Fruit fly (Drosophila melanogaster) whole organism: ENCODE results near the gene tinc.
"Not testable (repeated sequence)": the region's sequence is repeated elsewhere in the genome, so short reads cannot be mapped to it uniquely, and the experiment has no call there.

Experiments
- CG8478 ChIP-seq: fragments of >200 bp; optimal IDR thresholded peaks from 2 replicates; lab custom pipeline; 2018; ENCODE audit warnings: inconsistent platforms
- Dll ChIP-seq: fragments of >200 bp; optimal IDR thresholded peaks from 2 replicates; lab custom pipeline; 2017
- EcR ChIP-seq, 2 experiments: fragments of >200 bp; optimal IDR thresholded peaks; 2 replicates each; lab custom pipeline; 2017; ENCODE audit warnings: missing biosample characterization in 2 of 2, missing genetic modification characterization in 2 of 2, missing genetic modification reagents in 2 of 2
- pan ChIP-seq: fragments of >200 bp; optimal IDR thresholded peaks from 2 replicates; lab custom pipeline; 2017
- psq ChIP-seq: fragments of >200 bp; optimal IDR thresholded peaks from 2 replicates; lab custom pipeline; 2017
- usp ChIP-seq: fragments of >200 bp; optimal IDR thresholded peaks from 2 replicates; lab custom pipeline; 2017; ENCODE audit warnings: missing biosample characterization, missing genetic modification characterization, mixed read lengths

Gene tinc

dm6 chr3R:17810951-17811706 lies at the start of gene tinc, which contains the start of gene Alg1:
Gene tinc, plus strand, starts transcription at chr3R:17811541.
Gene Alg1, minus strand, starts transcription at chr3R:17811134.
- TF ChIP-seq CG8478 (lab: Kevin White, UChicago) (no peak), pan (lab: Kevin White, UChicago) (no peak), usp (GFP tag; lab: Kevin White, UChicago) (no peak), psq (lab: Kevin White, UChicago) (no peak), Dll (lab: Kevin White, UChicago) (no peak), EcR (GFP tag; optimal IDR thresholded peaks at IDR 0.05; lab: Kevin White, UChicago) (no peak)

dm6 chr3R:17762261-17762660 lies 49.1 kb upstream of the tinc start:
- TF ChIP-seq Dll (lab: Kevin White, UChicago) = no peak

dm6 chr3R:17763088-17763487 lies 48.3 kb upstream of the tinc start, which contains the start of gene TyrR:
Gene TyrR, minus strand, starts transcription at chr3R:17763188.
- TF ChIP-seq CG8478, pan, Dll (lab: Kevin White, UChicago): not testable (repeated sequence)

dm6 chr3R:17773893-17774292 lies 37.4 kb upstream of the tinc start:
- TF ChIP-seq psq (lab: Kevin White, UChicago) = no peak
- TF ChIP-seq pan (lab: Kevin White, UChicago) = no peak
- TF ChIP-seq Dll (lab: Kevin White, UChicago) = no peak
- TF ChIP-seq usp (GFP tag; lab: Kevin White, UChicago) = no peak
- no peak for TF ChIP-seq EcR (GFP tag; optimal IDR thresholded peaks at IDR 0.05; lab: Kevin White, UChicago)
- TF ChIP-seq CG8478 (lab: Kevin White, UChicago) = no peak

dm6 chr3R:17774538-17774937 lies 36.8 kb upstream of the tinc start:
- TF ChIP-seq usp (GFP tag; lab: Kevin White, UChicago) (no peak), psq (lab: Kevin White, UChicago) (no peak), CG8478 (lab: Kevin White, UChicago) (no peak), pan (lab: Kevin White, UChicago) (no peak), Dll (lab: Kevin White, UChicago) (no peak), EcR (GFP tag; optimal IDR thresholded peaks at IDR 0.05; lab: Kevin White, UChicago) (no peak)

- TF ChIP-seq Dll (lab: Kevin White, UChicago) (no peak), psq (lab: Kevin White, UChicago) (no peak), CG8478 (lab: Kevin White, UChicago) (no peak), EcR (GFP tag; optimal IDR thresholded peaks at IDR 0.05; lab: Kevin White, UChicago) (no peak), pan (lab: Kevin White, UChicago) (no peak), usp (GFP tag; lab: Kevin White, UChicago) (no peak)
These were observed 35.2 kb upstream of the tinc start for dm6 chr3R:17776104-17776589.

dm6 chr3R:17776952-17777407 lies 34.4 kb upstream of the tinc start:
- TF ChIP-seq pan (lab: Kevin White, UChicago) (no peak), EcR (GFP tag; optimal IDR thresholded peaks at IDR 0.05; lab: Kevin White, UChicago) (no peak), psq (lab: Kevin White, UChicago) (no peak), CG8478 (lab: Kevin White, UChicago) (no peak), usp (GFP tag; lab: Kevin White, UChicago) (no peak), Dll (lab: Kevin White, UChicago) (no peak)

dm6 chr3R:17781371-17781770 lies 30.0 kb upstream of the tinc start:
- TF ChIP-seq Dll (lab: Kevin White, UChicago) (no peak), usp (GFP tag; lab: Kevin White, UChicago) (no peak), pan (lab: Kevin White, UChicago) (no peak), CG8478 (lab: Kevin White, UChicago) (no peak), psq (lab: Kevin White, UChicago) (no peak), EcR (GFP tag; optimal IDR thresholded peaks at IDR 0.05; lab: Kevin White, UChicago) (no peak)

dm6 chr3R:17783144-17783543 lies 28.2 kb upstream of the tinc start:
- no peak for TF ChIP-seq usp (GFP tag; lab: Kevin White, UChicago)
- no peak for TF ChIP-seq CG8478 (lab: Kevin White, UChicago)
- no peak for TF ChIP-seq Dll (lab: Kevin White, UChicago)
- no peak for TF ChIP-seq psq (lab: Kevin White, UChicago)
- no peak for TF ChIP-seq pan (lab: Kevin White, UChicago)
- no peak for TF ChIP-seq EcR (GFP tag; optimal IDR thresholded peaks at IDR 0.05; lab: Kevin White, UChicago)

- no peak for TF ChIP-seq psq (lab: Kevin White, UChicago)
- no peak for TF ChIP-seq EcR (GFP tag; optimal IDR thresholded peaks at IDR 0.05; lab: Kevin White, UChicago)
- no peak for TF ChIP-seq pan (lab: Kevin White, UChicago)
- TF ChIP-seq Dll (lab: Kevin White, UChicago) = no peak
- no peak for TF ChIP-seq usp (GFP tag; lab: Kevin White, UChicago)
These were observed 27.2 kb upstream of the tinc start for dm6 chr3R:17784189-17784588.

dm6 chr3R:17787780-17788179 lies 23.6 kb upstream of the tinc start:
- TF ChIP-seq CG8478 (lab: Kevin White, UChicago) (no peak), pan (lab: Kevin White, UChicago) (no peak), usp (GFP tag; lab: Kevin White, UChicago) (no peak), EcR (GFP tag; optimal IDR thresholded peaks at IDR 0.05; lab: Kevin White, UChicago) (no peak), psq (lab: Kevin White, UChicago) (no peak)
